Fruit fly (Drosophila melanogaster) whole organism, embryonic: ENCODE data around the gene Spn27A.
A peak's percentile ranks its signal among the peaks of the same experiment; 100 is the strongest.

Source experiments
- Antp ChIP-seq: fragments of 200-800 bp; sonication (Bioruptor generic); optimal IDR thresholded peaks from 3 replicates; lab custom pipeline; 2016; ENCODE audit warnings: missing biosample characterization, missing genetic modification characterization
- CG10147 ChIP-seq: fragments of 200-800 bp; sonication (Bioruptor generic); optimal IDR thresholded peaks from 2 replicates; lab custom pipeline; 2019; ENCODE audit warnings: missing biosample characterization, mild to moderate bottlenecking, missing genetic modification characterization, moderate library complexity
- CG10959 ChIP-seq: fragments of 200-800 bp; sonication (Bioruptor generic); IDR thresholded peaks from 2 replicates; pipeline ENCODE4 v1.3.6; 2022; ENCODE audit warnings: missing biosample characterization, missing genetic modification characterization
- CG11723 ChIP-seq: fragments of 200-800 bp; sonication (Bioruptor generic); optimal IDR thresholded peaks from 2 replicates; lab custom pipeline; 2017; ENCODE audit warnings: missing biosample characterization, mild to moderate bottlenecking, missing genetic modification characterization
- CG14667 ChIP-seq: fragments of 200-800 bp; sonication (Bioruptor generic); IDR thresholded peaks from 2 replicates; pipeline ENCODE4 v1.3.6; 2022; ENCODE audit warnings: missing biosample characterization, missing genetic modification characterization
- CG14860 ChIP-seq: fragments of 200-800 bp; sonication (Bioruptor generic); IDR thresholded peaks from 3 replicates; pipeline ENCODE4 v1.3.6; 2022; ENCODE audit warnings: missing biosample characterization, missing genetic modification characterization; ENCODE audit not compliant: partially characterized antibody
- CG14965 ChIP-seq: fragments of 200-800 bp; sonication (Bioruptor generic); optimal IDR thresholded peaks from 2 replicates; lab custom pipeline; 2016; ENCODE audit warnings: missing biosample characterization, missing genetic modification characterization, borderline replicate concordance
- CG15601 ChIP-seq: fragments of 200-800 bp; sonication (Bioruptor generic); optimal IDR thresholded peaks from 3 replicates; lab custom pipeline; 2019; ENCODE audit warnings: missing biosample characterization, mild to moderate bottlenecking, missing genetic modification characterization, moderate library complexity
- CG18476 ChIP-seq: fragments of 200-800 bp; sonication (Bioruptor generic); optimal IDR thresholded peaks from 2 replicates; lab custom pipeline; 2016; ENCODE audit warnings: missing biosample characterization, mild to moderate bottlenecking, missing genetic modification characterization
- CG33213 ChIP-seq: fragments of 200-800 bp; sonication (Bioruptor generic); optimal IDR thresholded peaks from 3 replicates; lab custom pipeline; 2016; ENCODE audit warnings: missing biosample characterization, missing genetic modification characterization
- CG3726 ChIP-seq: fragments of 200-800 bp; sonication (Bioruptor generic); IDR thresholded peaks from 3 replicates; pipeline ENCODE4, ENCODE4 v1.3.6; 2022; ENCODE audit warnings: missing biosample characterization, missing genetic modification characterization
- CG3838 ChIP-seq: fragments of 200-800 bp; sonication (Bioruptor generic); optimal IDR thresholded peaks from 3 replicates; lab custom pipeline; 2016; ENCODE audit warnings: missing biosample characterization, missing genetic modification characterization
- CG4282 ChIP-seq: fragments of 200-800 bp; sonication (Bioruptor generic); optimal IDR thresholded peaks from 2 replicates; lab custom pipeline; 2016; ENCODE audit warnings: missing biosample characterization, missing genetic modification characterization
- CG43689 ChIP-seq: fragments of 200-800 bp; sonication (Bioruptor generic); IDR thresholded peaks from 2 replicates; pipeline ENCODE4 v1.3.6; 2022; ENCODE audit warnings: missing biosample characterization, missing genetic modification characterization
- CG6254 ChIP-seq: fragments of 200-800 bp; sonication (Bioruptor generic); optimal IDR thresholded peaks from 3 replicates; lab custom pipeline; 2017; ENCODE audit warnings: mild to moderate bottlenecking, missing biosample characterization, missing genetic modification reagents, missing genetic modification characterization
- CG6683 ChIP-seq: fragments of 200-800 bp; sonication (Bioruptor generic); optimal IDR thresholded peaks from 2 replicates; lab custom pipeline; 2017; ENCODE audit warnings: missing biosample characterization, mild to moderate bottlenecking, missing genetic modification characterization, missing genetic modification reagents
- CG7271 ChIP-seq: fragments of 200-800 bp; sonication (Bioruptor generic); optimal IDR thresholded peaks from 2 replicates; lab custom pipeline; 2018; ENCODE audit warnings: missing biosample characterization, mild to moderate bottlenecking, missing genetic modification characterization, moderate library complexity
- CG7372 ChIP-seq: fragments of 200-800 bp; sonication (Bioruptor generic); IDR thresholded peaks from 2 replicates; pipeline ENCODE4 v1.3.6; 2022; ENCODE audit warnings: missing biosample characterization, missing genetic modification characterization
- CG7556 ChIP-seq: fragments of 200-800 bp; sonication (Bioruptor generic); optimal IDR thresholded peaks from 2 replicates; lab custom pipeline; 2017; ENCODE audit warnings: missing biosample characterization, mild to moderate bottlenecking, missing genetic modification characterization
- CG8290 ChIP-seq, 3 experiments: fragments of 200-800 bp; sonication (Bioruptor generic); optimal IDR thresholded peaks; 2 replicates each; lab custom pipeline; 2016 to 2019; ENCODE audit warnings: missing biosample characterization in 3 of 3, missing genetic modification characterization in 3 of 3, mild to moderate bottlenecking in 2 of 3, moderate library complexity in 1 of 3
- CG8359 ChIP-seq: fragments of 200-800 bp; sonication (Bioruptor generic); optimal IDR thresholded peaks from 2 replicates; lab custom pipeline; 2017; ENCODE audit warnings: missing biosample characterization, mild to moderate bottlenecking, missing genetic modification characterization, borderline replicate concordance
- Dbx ChIP-seq: fragments of 200-800 bp; sonication (Bioruptor generic); IDR thresholded peaks from 3 replicates; pipeline ENCODE4 v1.3.6; 2022; ENCODE audit warnings: missing biosample characterization, missing genetic modification characterization
- Drgx ChIP-seq: fragments of 200-800 bp; sonication (Bioruptor generic); IDR thresholded peaks from 2 replicates; pipeline ENCODE4 v1.3.6; 2022; ENCODE audit warnings: missing biosample characterization, missing genetic modification characterization
- Fer2 ChIP-seq: fragments of 200-800 bp; sonication (Bioruptor generic); optimal IDR thresholded peaks from 2 replicates; lab custom pipeline; 2018; ENCODE audit warnings: missing biosample characterization, mild to moderate bottlenecking, missing genetic modification characterization, moderate library complexity
- HLH54F ChIP-seq: fragments of 200-800 bp; sonication (Bioruptor generic); optimal IDR thresholded peaks from 3 replicates; lab custom pipeline; 2016; ENCODE audit warnings: missing biosample characterization, missing genetic modification characterization
- Hand ChIP-seq: fragments of 200-800 bp; sonication (Bioruptor generic); optimal IDR thresholded peaks from 2 replicates; lab custom pipeline; 2017; ENCODE audit warnings: mild to moderate bottlenecking, missing biosample characterization, missing genetic modification reagents, missing genetic modification characterization
- MESR4 ChIP-seq: fragments of 200-800 bp; sonication (Bioruptor generic); optimal IDR thresholded peaks from 2 replicates; lab custom pipeline; 2018; ENCODE audit warnings: missing biosample characterization, mild to moderate bottlenecking, missing genetic modification characterization, moderate library complexity
- Max ChIP-seq: fragments of 200-800 bp; sonication (Bioruptor generic); optimal IDR thresholded peaks from 2 replicates; lab custom pipeline; 2016; ENCODE audit warnings: missing biosample characterization, mild to moderate bottlenecking, missing genetic modification characterization
- Oaz ChIP-seq: fragments of 200-800 bp; sonication (Bioruptor generic); IDR thresholded peaks from 2 replicates; pipeline ENCODE4 v1.3.6; 2022; ENCODE audit warnings: missing biosample characterization, missing genetic modification characterization
- Opbp ChIP-seq: fragments of 200-800 bp; sonication (Bioruptor generic); IDR thresholded peaks from 3 replicates; pipeline ENCODE4 v1.3.6; 2022; ENCODE audit warnings: missing biosample characterization, missing genetic modification characterization; ENCODE audit not compliant: partially characterized antibody
- Ssrp ChIP-seq: fragments of 200-800 bp; sonication (Bioruptor generic); optimal IDR thresholded peaks from 2 replicates; lab custom pipeline; 2018; ENCODE audit warnings: missing biosample characterization, mild to moderate bottlenecking, missing genetic modification characterization, moderate library complexity
- Stat92E ChIP-seq, 3 experiments: fragments of >200 bp in 2 of 3; fragments of 200-800 bp in 1 of 3; sonication (Bioruptor generic) in 1 of 3; optimal IDR thresholded peaks; 2 replicates each; lab custom pipeline; 2017 to 2019; ENCODE audit warnings: missing biosample characterization in 3 of 3, missing genetic modification characterization in 3 of 3, mild to moderate bottlenecking in 1 of 3, moderate library complexity in 1 of 3
- cwo ChIP-seq: fragments of 200-800 bp; sonication (Bioruptor generic); optimal IDR thresholded peaks from 3 replicates; lab custom pipeline; 2017; ENCODE audit warnings: missing biosample characterization, missing genetic modification characterization, mild to moderate bottlenecking, moderate library complexity, missing genetic modification reagents
- fd3F ChIP-seq: fragments of 200-800 bp; sonication (Bioruptor generic); optimal IDR thresholded peaks from 2 replicates; lab custom pipeline; 2018; ENCODE audit warnings: missing biosample characterization, mild to moderate bottlenecking, missing genetic modification characterization, moderate library complexity
- grn ChIP-seq: fragments of 200-800 bp; sonication (Bioruptor generic); optimal IDR thresholded peaks from 3 replicates; lab custom pipeline; 2017; ENCODE audit warnings: missing biosample characterization, missing genetic modification characterization
- hbn ChIP-seq: fragments of 200-800 bp; sonication (Bioruptor generic); IDR thresholded peaks from 2 replicates; pipeline ENCODE4 v1.3.6; 2022; ENCODE audit warnings: missing biosample characterization, missing genetic modification characterization; ENCODE audit not compliant: partially characterized antibody
- klu ChIP-seq: fragments of 200-800 bp; sonication (Bioruptor generic); IDR thresholded peaks from 2 replicates; pipeline ENCODE4 v1.3.6; 2022; ENCODE audit warnings: missing biosample characterization, missing genetic modification characterization
- lov ChIP-seq, 2 experiments: fragments of 200-800 bp in 1 of 2; fragments of >200 bp in 1 of 2; sonication (Bioruptor generic) in 1 of 2; IDR thresholded peaks in 1 of 2; optimal IDR thresholded peaks in 1 of 2; 2 replicates in 1 of 2; 3 replicates in 1 of 2; pipeline versions ENCODE4 v1.3.6 to Lab custom; 2017 to 2022; ENCODE audit warnings: missing biosample characterization in 1 of 2, missing genetic modification characterization in 1 of 2
- luna ChIP-seq: fragments of 200-800 bp; sonication (Bioruptor generic); optimal IDR thresholded peaks from 2 replicates; lab custom pipeline; 2016; ENCODE audit warnings: missing biosample characterization, missing genetic modification characterization
- oc ChIP-seq: fragments of 200-800 bp; sonication (Bioruptor generic); optimal IDR thresholded peaks from 2 replicates; lab custom pipeline; 2018; ENCODE audit warnings: missing biosample characterization, mild to moderate bottlenecking, missing genetic modification characterization, moderate library complexity
- pan ChIP-seq, 4 experiments: fragments of >200 bp in 3 of 4; fragments of 200-800 bp in 1 of 4; sonication (Bioruptor generic) in 1 of 4; optimal IDR thresholded peaks in 3 of 4; IDR thresholded peaks in 1 of 4; 2 replicates each; pipeline versions ENCODE4 v1.3.6 to Lab custom; 2017 to 2022; ENCODE audit warnings: missing biosample characterization in 2 of 4, missing genetic modification characterization in 2 of 4, mixed read lengths in 1 of 4
- pnt ChIP-seq: fragments of 200-800 bp; sonication (Bioruptor generic); optimal IDR thresholded peaks from 3 replicates; lab custom pipeline; 2016; ENCODE audit warnings: missing biosample characterization, missing genetic modification characterization
- pros ChIP-seq: fragments of 200-800 bp; sonication (Bioruptor generic); optimal IDR thresholded peaks from 3 replicates; lab custom pipeline; 2019; ENCODE audit warnings: missing biosample characterization, mild to moderate bottlenecking, missing genetic modification characterization, moderate library complexity
- repo ChIP-seq: fragments of 200-800 bp; sonication (Bioruptor generic); optimal IDR thresholded peaks from 2 replicates; lab custom pipeline; 2016; ENCODE audit warnings: missing biosample characterization, missing genetic modification characterization
- row ChIP-seq: fragments of 200-800 bp; sonication (Bioruptor generic); IDR thresholded peaks from 3 replicates; pipeline ENCODE4 v1.3.6; 2022; ENCODE audit warnings: missing biosample characterization, missing genetic modification characterization
- so ChIP-seq: fragments of 200-800 bp; sonication (Bioruptor generic); IDR thresholded peaks from 3 replicates; pipeline ENCODE4 v1.3.6; 2022; ENCODE audit warnings: missing biosample characterization, missing genetic modification characterization
- sr ChIP-seq: fragments of 200-800 bp; sonication (Bioruptor generic); IDR thresholded peaks from 3 replicates; pipeline ENCODE4 v1.3.6; 2022; ENCODE audit warnings: missing biosample characterization, missing genetic modification characterization
- vnd ChIP-seq: fragments of 200-800 bp; sonication (Bioruptor generic); IDR thresholded peaks from 3 replicates; pipeline ENCODE4 v1.3.6; 2022; ENCODE audit warnings: missing biosample characterization, missing genetic modification characterization; ENCODE audit not compliant: partially characterized antibody
- yki ChIP-seq: fragments of >200 bp; optimal IDR thresholded peaks from 3 replicates; lab custom pipeline; 2018

The Spn27A gene

dm6 chr2L:6698387-6698786 is 25.2 kb upstream of the Spn27A start (continued):
- TF ChIP-seq CG6254 (no peak), HLH54F (peak; percentile 12), CG8359 (GFP tag; lab: Kevin White, UChicago) (no peak), Opbp (GFP tag; lab: Robert Waterston, UW) (no peak), vnd (GFP tag; lab: Robert Waterston, UW) (no peak), CG8290 (GFP tag; optimal IDR thresholded peaks at IDR 0.05; lab: Kevin White, UChicago) (no peak), CG8290 (tag; optimal IDR thresholded peaks at IDR 0.05; lab: Kevin White, UChicago) (no peak), yki (lab: Kevin White, UChicago) (no peak), CG11723 (no peak), klu (GFP tag; lab: Robert Waterston, UW) (no peak), so (GFP tag; lab: Robert Waterston, UW) (no peak), CG14860 (GFP tag; lab: Robert Waterston, UW) (no peak), luna (GFP tag; lab: Kevin White, UChicago) (no peak), repo (GFP tag; lab: Kevin White, UChicago) (no peak), CG18476 (peak; percentile 4), CG43689 (GFP tag; lab: Robert Waterston, UW) (no peak), lov (optimal IDR thresholded peaks at IDR 0.05; lab: Kevin White, UChicago) (no peak), lov (GFP tag; IDR thresholded peaks at IDR 0.05; lab: Robert Waterston, UW) (peak; percentile 68; the same call in 1 of the 3 replicates), cwo (GFP tag; lab: Kevin White, UChicago) (no peak), CG7372 (GFP tag; lab: Robert Waterston, UW) (0 out of 2 replicates have a peak, but pooled peaks have one; percentile 43), CG7271 (no peak), Max (peak; percentile 14), Ssrp (tag; lab: Kevin White, UChicago) (peak; percentile 42), CG14667 (GFP tag; lab: Robert Waterston, UW) (peak; percentile 49; the same call in 1 of the 2 replicates)

- peak; percentile 94 for TF ChIP-seq grn (GFP tag; lab: Kevin White, UChicago)
- peak in 1 of 3 experiments; percentile 79 for TF ChIP-seq Stat92E (GFP tag; optimal IDR thresholded peaks at IDR 0.05; lab: Kevin White, UChicago)
- no peak for TF ChIP-seq pan (optimal IDR thresholded peaks at IDR 0.05; lab: Kevin White, UChicago)
- no peak for TF ChIP-seq pan (GFP tag; optimal IDR thresholded peaks at IDR 0.05 in 1 of 2, IDR thresholded peaks at IDR 0.05 in 1 of 2)
- no peak for TF ChIP-seq CG7556
- TF ChIP-seq CG10147 (GFP tag; lab: Kevin White, UChicago) = no peak
- no peak for TF ChIP-seq Hand
- TF ChIP-seq CG33213 = no peak
- TF ChIP-seq oc (tag; lab: Kevin White, UChicago) = peak; percentile 43
- no peak for TF ChIP-seq hbn
- TF ChIP-seq row (GFP tag; lab: Robert Waterston, UW) = no peak
- no peak for TF ChIP-seq Fer2
- no peak for TF ChIP-seq Dbx
- no peak for TF ChIP-seq Oaz
- no peak for TF ChIP-seq CG14965 (GFP tag; lab: Kevin White, UChicago)
Measured at dm6 chr2L:6696229-6696628, 23.1 kb upstream of the Spn27A start.

dm6 chr2L:6693794-6694254 is 20.7 kb upstream of the Spn27A start:
- TF ChIP-seq CG15601 (tag; lab: Kevin White, UChicago) = peak; percentile 29
- no peak for TF ChIP-seq CG3726 (GFP tag; lab: Robert Waterston, UW)
- no peak for TF ChIP-seq CG6683
- TF ChIP-seq sr (GFP tag; lab: Robert Waterston, UW) = no peak
- TF ChIP-seq fd3F (GFP tag; lab: Kevin White, UChicago) = no peak
- no peak for TF ChIP-seq Antp (GFP tag; lab: Kevin White, UChicago)
- no peak for TF ChIP-seq MESR4
- TF ChIP-seq CG10959 = no peak
- no peak for TF ChIP-seq CG3838 (GFP tag; lab: Kevin White, UChicago)
- no peak for TF ChIP-seq pros (GFP tag; lab: Kevin White, UChicago)
- 0 out of 2 replicates have a peak, but pooled peaks have one; percentile 9 for TF ChIP-seq Drgx
- no peak for TF ChIP-seq pnt (GFP tag; lab: Kevin White, UChicago)
- TF ChIP-seq CG4282 (GFP tag; lab: Kevin White, UChicago) = no peak
